Fruit fly (Drosophila melanogaster) whole organism, pupa: ENCODE results near the gene Alr.

Experiments
- CG10348 ChIP-seq: fragments of 200-800 bp; sonication (Bioruptor generic); IDR thresholded peaks from 2 replicates; pipeline ENCODE4 v1.3.6; 2022; ENCODE audit warnings: missing biosample characterization, missing genetic modification characterization
- CG12605 ChIP-seq: fragments of 200-800 bp; sonication (Bioruptor generic); IDR thresholded peaks from 2 replicates; pipeline ENCODE4 v1.3.6; 2022; ENCODE audit warnings: missing biosample characterization, missing genetic modification characterization
- CG13204 ChIP-seq: fragments of 200-800 bp; sonication (Bioruptor generic); optimal IDR thresholded peaks from 2 replicates; lab custom pipeline; 2018; ENCODE audit warnings: missing biosample characterization, mild to moderate bottlenecking, missing genetic modification characterization, moderate library complexity
- CG14655 ChIP-seq: fragments of 200-800 bp; sonication (Bioruptor generic); optimal IDR thresholded peaks from 3 replicates; lab custom pipeline; 2017; ENCODE audit warnings: mild to moderate bottlenecking, missing biosample characterization, missing genetic modification reagents, missing genetic modification characterization
- CG15710 ChIP-seq: fragments of 200-800 bp; sonication (Bioruptor generic); optimal IDR thresholded peaks from 2 replicates; lab custom pipeline; 2018; ENCODE audit warnings: missing biosample characterization, mild to moderate bottlenecking, missing genetic modification characterization, moderate library complexity
- CG17806 ChIP-seq: fragments of 200-800 bp; sonication (Bioruptor generic); optimal IDR thresholded peaks from 2 replicates; lab custom pipeline; 2018; ENCODE audit warnings: missing biosample characterization, mild to moderate bottlenecking, missing genetic modification characterization, moderate library complexity
- CG32121 ChIP-seq: fragments of 200-800 bp; sonication (Bioruptor generic); IDR thresholded peaks from 2 replicates; pipeline ENCODE4 v1.3.6; 2022; ENCODE audit warnings: missing biosample characterization, missing genetic modification characterization
- CG34367 ChIP-seq: fragments of 200-800 bp; sonication (Bioruptor generic); optimal IDR thresholded peaks from 2 replicates; lab custom pipeline; 2018; ENCODE audit warnings: missing biosample characterization, mild to moderate bottlenecking, missing genetic modification characterization
- CG4496 ChIP-seq: fragments of 200-800 bp; sonication (Bioruptor generic); IDR thresholded peaks from 3 replicates; pipeline ENCODE4 v1.3.6; 2022; ENCODE audit warnings: missing biosample characterization, missing genetic modification characterization
- CG8159 ChIP-seq: fragments of 200-800 bp; sonication (Bioruptor generic); optimal IDR thresholded peaks from 3 replicates; lab custom pipeline; 2018; ENCODE audit warnings: missing biosample characterization, mild to moderate bottlenecking, missing genetic modification characterization, moderate library complexity
- CG8301 ChIP-seq: fragments of 200-800 bp; sonication (Bioruptor generic); optimal IDR thresholded peaks from 2 replicates; lab custom pipeline; 2018; ENCODE audit warnings: missing biosample characterization, mild to moderate bottlenecking, missing genetic modification characterization
- CG9948 ChIP-seq: fragments of 200-800 bp; sonication (Bioruptor generic); optimal IDR thresholded peaks from 2 replicates; lab custom pipeline; 2018; ENCODE audit warnings: missing biosample characterization, mild to moderate bottlenecking, missing genetic modification characterization, moderate library complexity
- D1 ChIP-seq: fragments of 200-800 bp; sonication (Bioruptor generic); optimal IDR thresholded peaks from 2 replicates; lab custom pipeline; 2018; ENCODE audit warnings: missing biosample characterization, mild to moderate bottlenecking, missing genetic modification characterization, moderate library complexity
- EcR ChIP-seq: fragments of 200-800 bp; sonication (Bioruptor generic); optimal IDR thresholded peaks from 3 replicates; lab custom pipeline; 2019; ENCODE audit warnings: missing biosample characterization, missing genetic modification characterization, mild to moderate bottlenecking, moderate library complexity, missing genetic modification reagents
- Ets98B ChIP-seq: fragments of 200-800 bp; sonication (Bioruptor generic); IDR thresholded peaks from 2 replicates; pipeline ENCODE4 v1.3.6; 2022; ENCODE audit warnings: missing biosample characterization, missing genetic modification characterization
- Pif1A ChIP-seq: fragments of 200-800 bp; sonication (Bioruptor generic); optimal IDR thresholded peaks from 3 replicates; lab custom pipeline; 2016; ENCODE audit warnings: missing biosample characterization, missing genetic modification characterization
- Pif1B ChIP-seq: fragments of 200-800 bp; sonication (Bioruptor generic); optimal IDR thresholded peaks from 3 replicates; lab custom pipeline; 2016; ENCODE audit warnings: missing biosample characterization, missing genetic modification characterization
- Snoo ChIP-seq: fragments of 200-800 bp; sonication (Bioruptor generic); optimal IDR thresholded peaks from 3 replicates; lab custom pipeline; 2017; ENCODE audit warnings: missing biosample characterization, mild to moderate bottlenecking, missing genetic modification characterization, inconsistent platforms
- fd96Ca ChIP-seq: fragments of 200-800 bp; sonication (Bioruptor generic); IDR thresholded peaks from 3 replicates; pipeline ENCODE4 v1.3.6; 2022; ENCODE audit warnings: missing biosample characterization, missing genetic modification characterization
- gl ChIP-seq: fragments of 200-800 bp; sonication (Bioruptor generic); optimal IDR thresholded peaks from 2 replicates; lab custom pipeline; 2018; ENCODE audit warnings: missing biosample characterization, mild to moderate bottlenecking, missing genetic modification characterization
- rn ChIP-seq: fragments of 200-800 bp; sonication (Bioruptor generic); IDR thresholded peaks from 2 replicates; pipeline ENCODE4 v1.3.6; 2022; ENCODE audit warnings: missing biosample characterization, missing genetic modification characterization

Alr gene

dm6 chrX:19773734-19774702, 25.9 kb downstream of the Alr start:
- no peak for TF ChIP-seq CG8159 (tag; lab: Kevin White, UChicago)
- TF ChIP-seq fd96Ca (GFP tag; lab: Robert Waterston, UW) = no peak
- no peak for TF ChIP-seq CG34367
- TF ChIP-seq CG12605 (GFP tag; lab: Robert Waterston, UW) = no peak
- peak; percentile 43 for TF ChIP-seq CG13204 (GFP tag; lab: Kevin White, UChicago)
- no peak for TF ChIP-seq Pif1B (GFP tag; lab: Kevin White, UChicago)
- peak; percentile 38; the same call in 1 of the 3 replicates for TF ChIP-seq CG4496 (GFP tag; lab: Robert Waterston, UW)
- TF ChIP-seq CG9948 (tag; lab: Kevin White, UChicago) = no peak
- TF ChIP-seq CG17806 = no peak
- no peak for TF ChIP-seq EcR (GFP tag; lab: Kevin White, UChicago)
- no peak for TF ChIP-seq rn (GFP tag; lab: Robert Waterston, UW)
- no peak for TF ChIP-seq CG14655 (GFP tag; lab: Kevin White, UChicago)
- TF ChIP-seq Pif1A (GFP tag; lab: Kevin White, UChicago) = no peak

- no peak for TF ChIP-seq Ets98B (GFP tag; lab: Robert Waterston, UW)
- no peak for TF ChIP-seq fd96Ca (GFP tag; lab: Robert Waterston, UW)
- no peak for TF ChIP-seq CG17806
- TF ChIP-seq Pif1B (GFP tag; lab: Kevin White, UChicago) = no peak
- TF ChIP-seq Snoo (tag; lab: Kevin White, UChicago) = no peak
- no peak for TF ChIP-seq Pif1A (GFP tag; lab: Kevin White, UChicago)
- TF ChIP-seq CG10348 (GFP tag; lab: Robert Waterston, UW) = no peak
- TF ChIP-seq CG8159 (tag; lab: Kevin White, UChicago) = no peak
- no peak for TF ChIP-seq rn (GFP tag; lab: Robert Waterston, UW)
- TF ChIP-seq gl (tag; lab: Kevin White, UChicago) = no peak
- no peak for TF ChIP-seq CG15710 (tag; lab: Kevin White, UChicago)
- no peak for TF ChIP-seq CG9948 (tag; lab: Kevin White, UChicago)
- TF ChIP-seq CG12605 (GFP tag; lab: Robert Waterston, UW) = no peak
- no peak for TF ChIP-seq CG34367
- TF ChIP-seq CG8301 (tag; lab: Kevin White, UChicago) = no peak
- no peak for TF ChIP-seq EcR (GFP tag; lab: Kevin White, UChicago)
- TF ChIP-seq CG4496 (GFP tag; lab: Robert Waterston, UW) = no peak; the same call in 2 of the 3 replicates
These were observed 27.0 kb downstream of the Alr start for dm6 chrX:19775055-19775645.

dm6 chrX:19781861-19782260, 33.7 kb downstream of the Alr start:
- no peak for TF ChIP-seq Pif1A (GFP tag; lab: Kevin White, UChicago)

- TF ChIP-seq Pif1B (GFP tag; lab: Kevin White, UChicago) (no peak), fd96Ca (GFP tag; lab: Robert Waterston, UW) (no peak), CG8159 (tag; lab: Kevin White, UChicago) (no peak), CG14655 (GFP tag; lab: Kevin White, UChicago) (no peak), CG12605 (GFP tag; lab: Robert Waterston, UW) (no peak), Pif1A (GFP tag; lab: Kevin White, UChicago) (no peak), EcR (GFP tag; lab: Kevin White, UChicago) (no peak), CG17806 (no peak), CG32121 (GFP tag; lab: Robert Waterston, UW) (no peak), Ets98B (GFP tag; lab: Robert Waterston, UW) (no peak), CG8301 (tag; lab: Kevin White, UChicago) (no peak), CG34367 (no peak), CG4496 (GFP tag; lab: Robert Waterston, UW) (no peak), Snoo (tag; lab: Kevin White, UChicago) (no peak), CG9948 (tag; lab: Kevin White, UChicago) (no peak), CG15710 (tag; lab: Kevin White, UChicago) (no peak)
These were observed 34.7 kb downstream of the Alr start for dm6 chrX:19782736-19783325.

- TF ChIP-seq Pif1A (GFP tag; lab: Kevin White, UChicago) = no peak
- TF ChIP-seq CG12605 (GFP tag; lab: Robert Waterston, UW) = no peak
- no peak for TF ChIP-seq D1
- no peak for TF ChIP-seq CG9948 (tag; lab: Kevin White, UChicago)
- TF ChIP-seq CG13204 (GFP tag; lab: Kevin White, UChicago) = peak; percentile 81
- TF ChIP-seq CG14655 (GFP tag; lab: Kevin White, UChicago) = no peak
- no peak for TF ChIP-seq Snoo (tag; lab: Kevin White, UChicago)
- TF ChIP-seq rn (GFP tag; lab: Robert Waterston, UW) = no peak
- no peak for TF ChIP-seq CG32121 (GFP tag; lab: Robert Waterston, UW)
- no peak for TF ChIP-seq CG10348 (GFP tag; lab: Robert Waterston, UW)
- TF ChIP-seq gl (tag; lab: Kevin White, UChicago) = no peak
- TF ChIP-seq Pif1B (GFP tag; lab: Kevin White, UChicago) = no peak
- TF ChIP-seq CG4496 (GFP tag; lab: Robert Waterston, UW) = peak; percentile 56; the same call in 2 of the 3 replicates
- TF ChIP-seq fd96Ca (GFP tag; lab: Robert Waterston, UW) = no peak
These were observed 35.3 kb downstream of the Alr start, which contains the start of gene zld for dm6 chrX:19783457-19783856. zld (minus strand) TSS chrX:19783548.
